Fruit fly (Drosophila melanogaster) whole organism, embryonic: ENCODE data around the gene CG13390.

Source experiments
- Bdp1 ChIP-seq: fragments of 200-800 bp; sonication (Bioruptor generic); optimal IDR thresholded peaks from 3 replicates; lab custom pipeline; 2016; ENCODE audit warnings: missing biosample characterization, missing genetic modification characterization
- CG11560 ChIP-seq: fragments of 200-800 bp; sonication (Bioruptor generic); IDR thresholded peaks from 3 replicates; pipeline ENCODE4 v1.3.6; 2022; ENCODE audit warnings: missing biosample characterization, missing genetic modification characterization
- CG11695 ChIP-seq: fragments of 200-800 bp; sonication (Bioruptor generic); IDR thresholded peaks from 3 replicates; pipeline ENCODE4 v1.3.6; 2022; ENCODE audit warnings: missing biosample characterization, missing genetic modification characterization
- CG12104 ChIP-seq: fragments of 200-800 bp; sonication (Bioruptor generic); optimal IDR thresholded peaks from 3 replicates; lab custom pipeline; 2016; ENCODE audit warnings: missing biosample characterization, missing genetic modification characterization
- CG13775 ChIP-seq: fragments of 200-800 bp; sonication (Bioruptor generic); optimal IDR thresholded peaks from 3 replicates; lab custom pipeline; 2017; ENCODE audit warnings: missing biosample characterization, mild to moderate bottlenecking, missing genetic modification characterization
- CG15011 ChIP-seq: fragments of 200-800 bp; sonication (Bioruptor generic); optimal IDR thresholded peaks from 3 replicates; lab custom pipeline; 2018; ENCODE audit warnings: missing biosample characterization, mild to moderate bottlenecking, missing genetic modification characterization
- CG15269 ChIP-seq: fragments of 200-800 bp; sonication (Bioruptor generic); optimal IDR thresholded peaks from 2 replicates; lab custom pipeline; 2018; ENCODE audit warnings: missing biosample characterization, mild to moderate bottlenecking, missing genetic modification characterization, moderate library complexity
- CG15514 ChIP-seq: fragments of 200-800 bp; sonication (Bioruptor generic); optimal IDR thresholded peaks from 3 replicates; lab custom pipeline; 2017; ENCODE audit warnings: missing biosample characterization, missing genetic modification characterization, mild to moderate bottlenecking, moderate library complexity, missing genetic modification reagents
- CG1832 ChIP-seq: fragments of 200-800 bp; sonication (Bioruptor generic); optimal IDR thresholded peaks from 2 replicates; lab custom pipeline; 2017; ENCODE audit warnings: missing biosample characterization, mild to moderate bottlenecking, missing genetic modification characterization, inconsistent platforms
- CG18476 ChIP-seq: fragments of 200-800 bp; sonication (Bioruptor generic); optimal IDR thresholded peaks from 2 replicates; lab custom pipeline; 2016; ENCODE audit warnings: missing biosample characterization, mild to moderate bottlenecking, missing genetic modification characterization
- CG3065 ChIP-seq: fragments of 200-800 bp; sonication (Bioruptor generic); optimal IDR thresholded peaks from 2 replicates; lab custom pipeline; 2016; ENCODE audit warnings: missing biosample characterization, missing genetic modification characterization
- CG31365 ChIP-seq: fragments of 200-800 bp; sonication (Bioruptor generic); optimal IDR thresholded peaks from 2 replicates; lab custom pipeline; 2018; ENCODE audit warnings: missing biosample characterization, mild to moderate bottlenecking, missing genetic modification characterization
- CG3995 ChIP-seq: fragments of 200-800 bp; sonication (Bioruptor generic); optimal IDR thresholded peaks from 3 replicates; lab custom pipeline; 2016; ENCODE audit warnings: missing biosample characterization, missing genetic modification characterization
- CG42726 ChIP-seq: fragments of 200-800 bp; sonication (Bioruptor generic); IDR thresholded peaks from 2 replicates; pipeline ENCODE4 v1.3.6; 2022; ENCODE audit warnings: missing biosample characterization, missing genetic modification characterization; ENCODE audit not compliant: partially characterized antibody
- CG4617 ChIP-seq: fragments of 200-800 bp; sonication (Bioruptor generic); optimal IDR thresholded peaks from 3 replicates; lab custom pipeline; 2016; ENCODE audit warnings: missing biosample characterization, missing genetic modification characterization, borderline replicate concordance
- CG4854 ChIP-seq: fragments of 200-800 bp; sonication (Bioruptor generic); optimal IDR thresholded peaks from 2 replicates; lab custom pipeline; 2016; ENCODE audit warnings: missing biosample characterization, missing genetic modification characterization, inconsistent platforms
- CG7928 ChIP-seq: fragments of 200-800 bp; sonication (Bioruptor generic); optimal IDR thresholded peaks from 2 replicates; lab custom pipeline; 2017; ENCODE audit warnings: missing biosample characterization, mild to moderate bottlenecking, missing genetic modification characterization
- CG7987 ChIP-seq: fragments of 200-800 bp; sonication (Bioruptor generic); optimal IDR thresholded peaks from 2 replicates; lab custom pipeline; 2018; ENCODE audit warnings: missing biosample characterization, mild to moderate bottlenecking, missing genetic modification characterization, moderate library complexity
- CkIIα-i1 ChIP-seq: fragments of 200-800 bp; sonication (Bioruptor generic); IDR thresholded peaks from 2 replicates; pipeline ENCODE4 v1.3.6; 2022; ENCODE audit warnings: missing biosample characterization, missing genetic modification characterization
- CrebB ChIP-seq: fragments of 200-800 bp; sonication (Bioruptor generic); optimal IDR thresholded peaks from 3 replicates; lab custom pipeline; 2018; ENCODE audit warnings: missing biosample characterization, mild to moderate bottlenecking, missing genetic modification characterization
- D19B ChIP-seq: fragments of 200-800 bp; sonication (Bioruptor generic); optimal IDR thresholded peaks from 2 replicates; lab custom pipeline; 2017; ENCODE audit warnings: missing biosample characterization, mild to moderate bottlenecking, missing genetic modification characterization
- Doc2 ChIP-seq: fragments of 200-800 bp; sonication (Bioruptor generic); IDR thresholded peaks from 2 replicates; pipeline ENCODE4 v1.3.6; 2022; ENCODE audit warnings: missing biosample characterization, missing genetic modification characterization
- Dref ChIP-seq: fragments of 200-800 bp; sonication (Bioruptor generic); IDR thresholded peaks from 2 replicates; pipeline ENCODE4 v1.3.6; 2022; ENCODE audit warnings: missing biosample characterization, missing genetic modification characterization
- Drgx ChIP-seq: fragments of 200-800 bp; sonication (Bioruptor generic); IDR thresholded peaks from 2 replicates; pipeline ENCODE4 v1.3.6; 2022; ENCODE audit warnings: missing biosample characterization, missing genetic modification characterization
- Hmr ChIP-seq: fragments of 200-800 bp; sonication (Bioruptor generic); optimal IDR thresholded peaks from 3 replicates; lab custom pipeline; 2017; ENCODE audit warnings: mild to moderate bottlenecking, missing biosample characterization, missing genetic modification reagents, missing genetic modification characterization
- Kr ChIP-seq: fragments of 200-800 bp; sonication (Bioruptor generic); optimal IDR thresholded peaks from 2 replicates; lab custom pipeline; 2017; ENCODE audit warnings: missing biosample characterization, mild to moderate bottlenecking, missing genetic modification characterization
- MBD-R2 ChIP-seq: fragments of 200-800 bp; sonication (Bioruptor generic); IDR thresholded peaks from 2 replicates; pipeline ENCODE4 v1.3.6; 2022; ENCODE audit warnings: missing biosample characterization, missing genetic modification characterization
- NC2β ChIP-seq: fragments of 200-800 bp; sonication (Bioruptor generic); optimal IDR thresholded peaks from 2 replicates; lab custom pipeline; 2016; ENCODE audit warnings: missing biosample characterization, missing genetic modification characterization
- Oaz ChIP-seq: fragments of 200-800 bp; sonication (Bioruptor generic); IDR thresholded peaks from 2 replicates; pipeline ENCODE4 v1.3.6; 2022; ENCODE audit warnings: missing biosample characterization, missing genetic modification characterization
- Opbp ChIP-seq: fragments of 200-800 bp; sonication (Bioruptor generic); IDR thresholded peaks from 3 replicates; pipeline ENCODE4 v1.3.6; 2022; ENCODE audit warnings: missing biosample characterization, missing genetic modification characterization; ENCODE audit not compliant: partially characterized antibody
- Optix ChIP-seq: fragments of 200-800 bp; sonication (Bioruptor generic); IDR thresholded peaks from 3 replicates; pipeline ENCODE4 v1.3.6; 2022; ENCODE audit warnings: missing biosample characterization, missing genetic modification characterization
- Poxn ChIP-seq: fragments of 200-800 bp; sonication (Bioruptor generic); IDR thresholded peaks from 2 replicates; pipeline ENCODE4 v1.3.6; 2022; ENCODE audit warnings: missing biosample characterization, missing genetic modification characterization
- Scr ChIP-seq: fragments of 200-800 bp; sonication (Bioruptor generic); IDR thresholded peaks from 2 replicates; pipeline ENCODE4 v1.3.6; 2022; ENCODE audit warnings: missing biosample characterization, missing genetic modification characterization; ENCODE audit not compliant: partially characterized antibody
- Sin3A ChIP-seq: fragments of >200 bp; optimal IDR thresholded peaks from 2 replicates; lab custom pipeline; 2018
- TFAM ChIP-seq: fragments of 200-800 bp; sonication (Bioruptor generic); optimal IDR thresholded peaks from 2 replicates; lab custom pipeline; 2017; ENCODE audit warnings: missing biosample characterization, missing genetic modification characterization, inconsistent platforms
- Xrp1 ChIP-seq: fragments of 200-800 bp; sonication (Bioruptor generic); IDR thresholded peaks from 2 replicates; pipeline ENCODE4 v1.3.6; 2022; ENCODE audit warnings: missing biosample characterization, missing genetic modification characterization
- aop ChIP-seq: fragments of 200-800 bp; sonication (Bioruptor generic); IDR thresholded peaks from 2 replicates; pipeline ENCODE4 v1.3.6; 2022; ENCODE audit warnings: missing biosample characterization, missing genetic modification characterization
- ara ChIP-seq: fragments of 200-800 bp; sonication (Bioruptor generic); IDR thresholded peaks from 2 replicates; pipeline ENCODE4 v1.3.6; 2022; ENCODE audit warnings: missing biosample characterization, missing genetic modification characterization
- ase ChIP-seq: fragments of 200-800 bp; sonication (Bioruptor generic); IDR thresholded peaks from 3 replicates; pipeline ENCODE4 v1.3.6; 2022; ENCODE audit warnings: missing biosample characterization, missing genetic modification characterization
- chn ChIP-seq: fragments of 200-800 bp; sonication (Bioruptor generic); optimal IDR thresholded peaks from 2 replicates; lab custom pipeline; 2016; ENCODE audit warnings: missing biosample characterization, missing genetic modification characterization
- crp ChIP-seq, 2 experiments: fragments of 200-800 bp; sonication (Bioruptor generic); optimal IDR thresholded peaks; 2 replicates in 1 of 2; 3 replicates in 1 of 2; lab custom pipeline; 2017; ENCODE audit warnings: missing biosample characterization in 2 of 2, missing genetic modification characterization in 2 of 2, mild to moderate bottlenecking in 1 of 2, moderate library complexity in 1 of 2
- ewg ChIP-seq: fragments of 200-800 bp; sonication (Bioruptor generic); optimal IDR thresholded peaks from 3 replicates; lab custom pipeline; 2017; ENCODE audit warnings: mild to moderate bottlenecking, missing biosample characterization, missing genetic modification reagents, missing genetic modification characterization
- gsb-n ChIP-seq: fragments of 200-800 bp; sonication (Bioruptor generic); optimal IDR thresholded peaks from 3 replicates; lab custom pipeline; 2018; ENCODE audit warnings: missing biosample characterization, mild to moderate bottlenecking, missing genetic modification characterization
- her ChIP-seq: fragments of 200-800 bp; sonication (Bioruptor generic); optimal IDR thresholded peaks from 2 replicates; lab custom pipeline; 2016; ENCODE audit warnings: missing biosample characterization, missing genetic modification characterization
- mld ChIP-seq: fragments of 200-800 bp; sonication (Bioruptor generic); IDR thresholded peaks from 3 replicates; pipeline ENCODE4 v1.3.6; 2022; ENCODE audit warnings: missing biosample characterization, missing genetic modification characterization; ENCODE audit not compliant: partially characterized antibody
- org-1 ChIP-seq: fragments of 200-800 bp; sonication (Bioruptor generic); optimal IDR thresholded peaks from 2 replicates; lab custom pipeline; 2017; ENCODE audit warnings: missing biosample characterization, missing genetic modification characterization
- sens-2 ChIP-seq: fragments of 200-800 bp; sonication (Bioruptor generic); IDR thresholded peaks from 2 replicates; pipeline ENCODE4 v1.3.6; 2022; ENCODE audit warnings: missing biosample characterization, missing genetic modification characterization
- sisA ChIP-seq: fragments of 200-800 bp; sonication (Bioruptor generic); IDR thresholded peaks from 2 replicates; pipeline ENCODE4 v1.3.6; 2022; ENCODE audit warnings: missing biosample characterization, missing genetic modification characterization
- so ChIP-seq: fragments of 200-800 bp; sonication (Bioruptor generic); IDR thresholded peaks from 3 replicates; pipeline ENCODE4 v1.3.6; 2022; ENCODE audit warnings: missing biosample characterization, missing genetic modification characterization
- sob ChIP-seq: fragments of 200-800 bp; sonication (Bioruptor generic); IDR thresholded peaks from 2 replicates; pipeline ENCODE4 v1.3.6; 2022; ENCODE audit warnings: missing biosample characterization, missing genetic modification characterization
- wdn ChIP-seq: fragments of 200-800 bp; sonication (Bioruptor generic); IDR thresholded peaks from 2 replicates; pipeline ENCODE4 v1.3.6; 2022; ENCODE audit warnings: missing biosample characterization, missing genetic modification characterization

The CG13390 gene

DNA sequence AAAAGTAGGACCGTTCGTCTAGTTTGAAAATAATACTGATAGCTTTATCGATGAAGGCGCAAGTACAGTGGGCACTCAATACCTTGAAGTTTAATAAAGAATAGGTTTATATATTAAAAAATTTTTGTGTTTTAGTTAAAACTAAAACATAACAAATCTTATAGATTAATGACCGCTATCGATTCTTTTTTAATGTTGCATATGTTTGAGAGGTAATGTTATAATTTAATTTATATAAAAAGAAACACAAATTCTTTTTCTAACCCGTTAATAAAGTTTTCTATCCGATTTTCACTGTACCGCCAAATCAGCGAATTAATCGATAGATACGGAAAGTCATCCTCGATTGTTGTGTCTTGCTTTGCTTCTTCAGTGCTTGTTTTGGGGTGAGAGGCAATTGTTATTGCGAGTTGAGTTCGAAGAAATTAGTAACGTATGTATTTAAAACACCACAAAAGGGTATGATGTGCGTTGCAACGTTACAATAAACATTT is 7.6 kb upstream of the CG13390 start, which contains the start of the genes Dad1 and CG13384 (continued):
- peak; percentile 28 for TF ChIP-seq NC2β (GFP tag; lab: Kevin White, UChicago)
- peak; percentile 84 for TF ChIP-seq ara
- no peak for TF ChIP-seq CkIIα-i1 (GFP tag; lab: Robert Waterston, UW)
- TF ChIP-seq Doc2 (GFP tag; lab: Robert Waterston, UW), result 0 out of 2 replicates have a peak, but pooled peaks have one; percentile 22
- peak; percentile 65 for TF ChIP-seq Kr (GFP tag; lab: Kevin White, UChicago)
- TF ChIP-seq CG11560 (tag; lab: Robert Waterston, UW), result peak; percentile 82
- peak; percentile 60 for TF ChIP-seq Scr (GFP tag; lab: Robert Waterston, UW)
- peak; percentile 96 for TF ChIP-seq CG15269 (tag; lab: Kevin White, UChicago)
- peak; percentile 93 for TF ChIP-seq sob (GFP tag; lab: Robert Waterston, UW)
- peak; percentile 43 for TF ChIP-seq CG3995
- no peak for TF ChIP-seq mld (GFP tag; lab: Robert Waterston, UW)
- TF ChIP-seq CG1832, result no peak
- peak; percentile 68 for TF ChIP-seq chn
- peak; percentile 57 for TF ChIP-seq CG3065 (GFP tag; lab: Kevin White, UChicago)
- peak; percentile 74 for TF ChIP-seq Oaz
- peak; percentile 70 for TF ChIP-seq ewg (GFP tag; lab: Kevin White, UChicago)
- peak; percentile 83 for TF ChIP-seq CrebB (tag; lab: Kevin White, UChicago)
- TF ChIP-seq so (GFP tag; lab: Robert Waterston, UW), result peak; percentile 78; the same call in 2 of the 3 replicates
- TF ChIP-seq Optix (GFP tag; lab: Robert Waterston, UW), result no peak
- peak; percentile 65; the same call in 1 of the 2 replicates for TF ChIP-seq MBD-R2 (GFP tag; lab: Robert Waterston, UW)
- peak; percentile 85 for TF ChIP-seq Drgx (GFP tag; lab: Robert Waterston, UW)
- TF ChIP-seq TFAM (GFP tag; lab: Kevin White, UChicago), result no peak
- TF ChIP-seq CG7928 (GFP tag; lab: Kevin White, UChicago), result peak; percentile 60
- peak in 1 of 2 experiments; percentile 58 for TF ChIP-seq crp (GFP tag; optimal IDR thresholded peaks at IDR 0.05; lab: Kevin White, UChicago)
- TF ChIP-seq CG18476, result peak; percentile 85
- peak; percentile 40 for TF ChIP-seq CG7987 (GFP tag; lab: Kevin White, UChicago)
- peak; percentile 50 for TF ChIP-seq CG4617
- peak; percentile 93 for TF ChIP-seq CG13775 (GFP tag; lab: Kevin White, UChicago)
- peak; percentile 88 for TF ChIP-seq sisA (GFP tag; lab: Robert Waterston, UW)
- TF ChIP-seq Opbp, result peak; percentile 33; the same call in 1 of the 3 replicates
- TF ChIP-seq Hmr (GFP tag; lab: Kevin White, UChicago), result peak; percentile 94
- peak; percentile 92 for TF ChIP-seq gsb-n (tag; lab: Kevin White, UChicago)
- peak; percentile 63 for TF ChIP-seq Bdp1 (GFP tag; lab: Kevin White, UChicago)
- peak; percentile 49; the same call in 1 of the 2 replicates for TF ChIP-seq CG42726 (GFP tag; lab: Robert Waterston, UW)
- no peak for TF ChIP-seq Sin3A (lab: Kevin White, UChicago)
- TF ChIP-seq CG31365 (tag; lab: Kevin White, UChicago), result no peak
- peak; percentile 82 for TF ChIP-seq D19B (GFP tag; lab: Kevin White, UChicago)
- TF ChIP-seq ase (GFP tag; lab: Robert Waterston, UW), result peak; percentile 76; the same call in 2 of the 3 replicates
- TF ChIP-seq aop (GFP tag; lab: Robert Waterston, UW), result no peak
- TF ChIP-seq sens-2, result no peak
- peak; percentile 89 for TF ChIP-seq CG15514
- peak; percentile 87 for TF ChIP-seq CG15011
- peak; percentile 26 for TF ChIP-seq her
- TF ChIP-seq Poxn (GFP tag; lab: Robert Waterston, UW), result peak; percentile 79
- peak; percentile 75 for TF ChIP-seq org-1 (GFP tag; lab: Kevin White, UChicago)
- TF ChIP-seq CG12104, result peak; percentile 80
- peak; percentile 61 for TF ChIP-seq Dref (GFP tag; lab: Robert Waterston, UW)
- TF ChIP-seq Xrp1, result peak; percentile 94
- peak; percentile 75 for TF ChIP-seq CG4854
- peak; percentile 86 for TF ChIP-seq wdn (GFP tag; lab: Robert Waterston, UW)
- TF ChIP-seq CG11695, result peak; percentile 92
